Worm (Caenorhabditis elegans) whole organism, L3 larva: ENCODE measurements around the gene K07B1.4.

Experiments used
- R02D3.7 ChIP-seq: fragments of 150-350 bp; optimal IDR thresholded peaks from 2 replicates; lab custom pipeline; 2014; ENCODE audit warnings: missing biosample characterization, missing genetic modification characterization
- aly-2 ChIP-seq: fragments of 150-350 bp; optimal IDR thresholded peaks from 2 replicates; lab custom pipeline; 2014; ENCODE audit warnings: missing biosample characterization, missing genetic modification characterization
- ama-1 ChIP-seq: fragments of 150-350 bp; optimal IDR thresholded peaks from 2 replicates; lab custom pipeline; 2018
- ceh-16 ChIP-seq: sonication (generic microtip); optimal IDR thresholded peaks from 2 replicates; lab custom pipeline; 2017; ENCODE audit warnings: missing biosample characterization, missing genetic modification characterization
- ceh-28 ChIP-seq: fragments of 150-350 bp; optimal IDR thresholded peaks from 2 replicates; lab custom pipeline; 2014; ENCODE audit warnings: missing biosample characterization, missing genetic modification reagents, missing genetic modification characterization
- ceh-82 ChIP-seq: fragments of 150-350 bp; optimal IDR thresholded peaks from 2 replicates; lab custom pipeline; 2014; ENCODE audit warnings: missing biosample characterization, missing genetic modification characterization
- ceh-9 ChIP-seq: sonication (generic microtip); optimal IDR thresholded peaks from 2 replicates; lab custom pipeline; 2018; ENCODE audit warnings: missing biosample characterization, missing genetic modification characterization
- daf-12 ChIP-seq: fragments of 150-350 bp; optimal IDR thresholded peaks from 2 replicates; lab custom pipeline; 2014; ENCODE audit warnings: missing biosample characterization, missing genetic modification reagents, missing genetic modification characterization
- egl-27 ChIP-seq: sonication (generic microtip); optimal IDR thresholded peaks from 4 replicates; lab custom pipeline; 2017; ENCODE audit warnings: missing biosample characterization, missing genetic modification reagents, missing genetic modification characterization
- egl-5 ChIP-seq: fragments of 150-350 bp; optimal IDR thresholded peaks from 2 replicates; lab custom pipeline; 2017; ENCODE audit warnings: missing biosample characterization, missing genetic modification reagents, missing genetic modification characterization, inconsistent platforms
- elt-2 ChIP-seq: sonication (generic microtip); optimal IDR thresholded peaks from 2 replicates; lab custom pipeline; 2016; ENCODE audit warnings: missing genetic modification reagents, mild to moderate bottlenecking, missing genetic modification characterization, missing compliant biosample characterization
- fkh-10 ChIP-seq: sonication (generic microtip); optimal IDR thresholded peaks from 2 replicates; lab custom pipeline; 2017; ENCODE audit warnings: missing biosample characterization, missing genetic modification reagents, missing genetic modification characterization
- fkh-2 ChIP-seq: fragments of 150-350 bp; optimal IDR thresholded peaks from 2 replicates; lab custom pipeline; 2014; ENCODE audit warnings: missing biosample characterization, missing genetic modification reagents, missing genetic modification characterization
- fos-1 ChIP-seq: fragments of 150-350 bp; optimal IDR thresholded peaks from 2 replicates; lab custom pipeline; 2014; ENCODE audit warnings: missing biosample characterization, missing genetic modification characterization
- jun-1 ChIP-seq: fragments of 150-350 bp; optimal IDR thresholded peaks from 2 replicates; lab custom pipeline; 2014; ENCODE audit warnings: missing biosample characterization, missing genetic modification reagents, missing genetic modification characterization
- lin-15B ChIP-seq: fragments of 150-350 bp; optimal IDR thresholded peaks from 2 replicates; lab custom pipeline; 2014; ENCODE audit warnings: missing biosample characterization, missing genetic modification characterization
- lin-39 ChIP-seq: fragments of 150-350 bp; optimal IDR thresholded peaks from 2 replicates; lab custom pipeline; 2018; ENCODE audit warnings: missing biosample characterization, missing genetic modification reagents, missing genetic modification characterization
- lsy-12 ChIP-seq: sonication (generic microtip); optimal IDR thresholded peaks from 2 replicates; lab custom pipeline; 2016; ENCODE audit warnings: mild to moderate bottlenecking, missing genetic modification characterization, missing compliant biosample characterization
- mdl-1 ChIP-seq: fragments of 150-350 bp; optimal IDR thresholded peaks from 2 replicates; lab custom pipeline; 2014; ENCODE audit warnings: missing biosample characterization, missing genetic modification characterization
- mml-1 ChIP-seq: fragments of 150-350 bp; sonication (generic microtip); optimal IDR thresholded peaks from 3 replicates; lab custom pipeline; 2014; ENCODE audit warnings: missing biosample characterization, missing genetic modification characterization
- nfya-1 ChIP-seq: sonication (generic microtip); optimal IDR thresholded peaks from 2 replicates; lab custom pipeline; 2017; ENCODE audit warnings: missing genetic modification characterization, mild to moderate bottlenecking, missing compliant biosample characterization, antibody characterized with exemption, moderate library complexity; ENCODE audit not compliant: insufficient read depth
- nhr-12 ChIP-seq: fragments of 150-350 bp; optimal IDR thresholded peaks from 2 replicates; lab custom pipeline; 2014; ENCODE audit warnings: missing biosample characterization, missing genetic modification characterization
- nhr-23 ChIP-seq: fragments of 150-350 bp; optimal IDR thresholded peaks from 2 replicates; lab custom pipeline; 2014; ENCODE audit warnings: missing biosample characterization, missing genetic modification reagents, missing genetic modification characterization
- nhr-237 ChIP-seq: fragments of 150-350 bp; optimal IDR thresholded peaks from 2 replicates; lab custom pipeline; 2014; ENCODE audit warnings: missing biosample characterization, missing genetic modification characterization
- nhr-25 ChIP-seq: sonication (generic microtip); optimal IDR thresholded peaks from 2 replicates; lab custom pipeline; 2017; ENCODE audit warnings: missing biosample characterization, missing genetic modification characterization
- nhr-28 ChIP-seq: fragments of 150-350 bp; optimal IDR thresholded peaks from 2 replicates; lab custom pipeline; 2014; ENCODE audit warnings: missing biosample characterization, missing genetic modification characterization
- nhr-43 ChIP-seq: sonication (generic microtip); optimal IDR thresholded peaks from 2 replicates; lab custom pipeline; 2016; ENCODE audit warnings: mild to moderate bottlenecking, missing genetic modification characterization, missing compliant biosample characterization; ENCODE audit not compliant: poor library complexity, severe bottlenecking
- nhr-67 ChIP-seq: fragments of 150-350 bp; optimal IDR thresholded peaks from 2 replicates; lab custom pipeline; 2014; ENCODE audit warnings: missing biosample characterization, missing genetic modification characterization
- nhr-77 ChIP-seq: fragments of 150-350 bp; optimal IDR thresholded peaks from 2 replicates; lab custom pipeline; 2014; ENCODE audit warnings: missing biosample characterization, missing genetic modification characterization
- pha-4 ChIP-seq: fragments of 150-350 bp; optimal IDR thresholded peaks from 2 replicates; lab custom pipeline; 2014; ENCODE audit warnings: missing biosample characterization, missing genetic modification reagents, missing genetic modification characterization
- pqm-1 ChIP-seq: fragments of 150-350 bp; optimal IDR thresholded peaks from 2 replicates; lab custom pipeline; 2017; ENCODE audit warnings: missing biosample characterization, missing genetic modification characterization, inconsistent platforms
- sea-2 ChIP-seq: fragments of 150-350 bp; sonication (generic microtip); optimal IDR thresholded peaks from 4 replicates; lab custom pipeline; 2014; ENCODE audit warnings: missing biosample characterization, missing genetic modification reagents, missing genetic modification characterization
- skn-1 ChIP-seq: fragments of 150-350 bp; optimal IDR thresholded peaks from 2 replicates; lab custom pipeline; 2014; ENCODE audit warnings: missing biosample characterization, missing genetic modification characterization
- snpc-4 ChIP-seq: fragments of 150-350 bp; optimal IDR thresholded peaks from 2 replicates; lab custom pipeline; 2014; ENCODE audit warnings: missing biosample characterization, missing genetic modification characterization
- tbx-2 ChIP-seq: sonication (generic microtip); optimal IDR thresholded peaks from 2 replicates; lab custom pipeline; 2016; ENCODE audit warnings: mild to moderate bottlenecking, missing genetic modification characterization, missing compliant biosample characterization
- unc-39 ChIP-seq: sonication (generic microtip); optimal IDR thresholded peaks from 4 replicates; lab custom pipeline; 2017; ENCODE audit warnings: missing biosample characterization, missing genetic modification characterization
- zag-1 ChIP-seq: fragments of 150-350 bp; optimal IDR thresholded peaks from 2 replicates; lab custom pipeline; 2014; ENCODE audit warnings: missing biosample characterization, missing genetic modification characterization
- ztf-11 ChIP-seq: fragments of 150-350 bp; optimal IDR thresholded peaks from 2 replicates; lab custom pipeline; 2014; ENCODE audit warnings: missing biosample characterization, missing genetic modification characterization

Gene K07B1.4

ce11 chrV:9327691-9328090 is 1.1 kb upstream of the K07B1.4 start:
- TF ChIP-seq snpc-4 (tag; lab: Kevin White, UChicago) (no peak), nhr-43 (tag; lab: Kevin White, UChicago) (peak; percentile 53), daf-12 (tag; lab: Kevin White, UChicago) (no peak), fkh-2 (tag; lab: Kevin White, UChicago) (no peak), mdl-1 (tag; lab: Kevin White, UChicago) (no peak), aly-2 (tag; lab: Kevin White, UChicago) (no peak), nhr-25 (peak; percentile 49), elt-2 (tag; lab: Kevin White, UChicago) (peak; percentile 72), nhr-67 (tag; lab: Kevin White, UChicago) (no peak), unc-39 (no peak), sea-2 (GFP tag; lab: Kevin White, UChicago) (no peak), tbx-2 (tag; lab: Kevin White, UChicago) (no peak), ceh-16 (no peak), jun-1 (no peak), lin-39 (tag; lab: Kevin White, UChicago) (no peak), lsy-12 (tag; lab: Kevin White, UChicago) (no peak), ztf-11 (tag; lab: Kevin White, UChicago) (no peak), nhr-28 (tag; lab: Kevin White, UChicago) (no peak), nhr-12 (tag; lab: Kevin White, UChicago) (no peak), fos-1 (tag; lab: Kevin White, UChicago) (no peak), nhr-77 (tag; lab: Kevin White, UChicago) (no peak), egl-27 (tag; lab: Kevin White, UChicago) (no peak), ceh-82 (tag; lab: Kevin White, UChicago) (no peak), zag-1 (tag; lab: Kevin White, UChicago) (no peak), nhr-23 (tag; lab: Kevin White, UChicago) (peak; percentile 87), nfya-1 (tag; lab: Kevin White, UChicago) (no peak), R02D3.7 (tag; lab: Kevin White, UChicago) (no peak), lin-15B (tag; lab: Kevin White, UChicago) (no peak), ama-1 (lab: Kevin White, UChicago) (no peak), mml-1 (no peak), egl-5 (tag; lab: Kevin White, UChicago) (no peak), skn-1 (tag; lab: Kevin White, UChicago) (no peak), ceh-28 (tag; lab: Kevin White, UChicago) (no peak), nhr-237 (no peak)

- TF ChIP-seq pha-4 (tag; lab: Kevin White, UChicago) (peak; percentile 20), fkh-2 (tag; lab: Kevin White, UChicago) (no peak), pqm-1 (tag; lab: Kevin White, UChicago) (no peak), fos-1 (tag; lab: Kevin White, UChicago) (no peak), elt-2 (tag; lab: Kevin White, UChicago) (peak; percentile 17)
Observed at ce11 chrV:9329245-9329979, 642 bp downstream of the K07B1.4 start.

ce11 chrV:9332611-9333315 is 4.0 kb downstream of the K07B1.4 start:
- no peak for TF ChIP-seq unc-39
- TF ChIP-seq pqm-1 (tag; lab: Kevin White, UChicago): no peak
- no peak for TF ChIP-seq fkh-10 (GFP tag; lab: Kevin White, UChicago)
- no peak for TF ChIP-seq sea-2 (GFP tag; lab: Kevin White, UChicago)
- TF ChIP-seq nhr-28 (tag; lab: Kevin White, UChicago): no peak
- peak; percentile 3 for TF ChIP-seq nfya-1 (tag; lab: Kevin White, UChicago)
- no peak for TF ChIP-seq ceh-82 (tag; lab: Kevin White, UChicago)
- peak; percentile 70 for TF ChIP-seq pha-4 (tag; lab: Kevin White, UChicago)
- TF ChIP-seq ceh-9 (tag; lab: Kevin White, UChicago): no peak
- TF ChIP-seq aly-2 (tag; lab: Kevin White, UChicago): no peak
